Worm (Caenorhabditis elegans) whole organism, L2 larva: ENCODE data around the gene cutl-26.

Source experiments
- C34F6.9 ChIP-seq: fragments of 150-350 bp; optimal IDR thresholded peaks from 2 replicates; lab custom pipeline; 2014; ENCODE audit warnings: missing biosample characterization, missing genetic modification characterization
- F13H6.1 ChIP-seq: sonication (generic microtip); optimal IDR thresholded peaks from 2 replicates; lab custom pipeline; 2016; ENCODE audit warnings: missing genetic modification characterization, missing compliant biosample characterization
- R02D3.7 ChIP-seq: fragments of 150-350 bp; optimal IDR thresholded peaks from 2 replicates; lab custom pipeline; 2014; ENCODE audit warnings: missing biosample characterization, missing genetic modification characterization
- Y55F3AM.14 ChIP-seq: fragments of 200-800 bp; sonication (Bioruptor generic); optimal IDR thresholded peaks from 2 replicates; lab custom pipeline; 2018; ENCODE audit warnings: mild to moderate bottlenecking, missing genetic modification characterization, missing compliant biosample characterization
- alr-1 ChIP-seq: fragments of 150-350 bp; optimal IDR thresholded peaks from 2 replicates; lab custom pipeline; 2014; ENCODE audit warnings: missing biosample characterization, missing genetic modification characterization
- aly-2 ChIP-seq: fragments of 150-350 bp; optimal IDR thresholded peaks from 2 replicates; lab custom pipeline; 2014; ENCODE audit warnings: missing biosample characterization, missing genetic modification characterization
- ama-1 ChIP-seq: fragments of 150-350 bp; optimal IDR thresholded peaks from 2 replicates; lab custom pipeline; 2018; ENCODE audit warnings: inconsistent platforms
- blmp-1 ChIP-seq: sonication (generic microtip); optimal IDR thresholded peaks from 2 replicates; lab custom pipeline; 2017; ENCODE audit warnings: missing genetic modification characterization, mild to moderate bottlenecking, missing compliant biosample characterization, antibody characterized with exemption, moderate library complexity; ENCODE audit not compliant: insufficient read depth
- ceh-82 ChIP-seq: fragments of 150-350 bp; optimal IDR thresholded peaks from 2 replicates; lab custom pipeline; 2014; ENCODE audit warnings: missing biosample characterization, missing genetic modification characterization
- crh-2 ChIP-seq: sonication (generic microtip); optimal IDR thresholded peaks from 2 replicates; lab custom pipeline; 2017; ENCODE audit warnings: missing biosample characterization, missing genetic modification characterization
- elt-1 ChIP-seq: fragments of 150-350 bp; optimal IDR thresholded peaks from 2 replicates; lab custom pipeline; 2014; ENCODE audit warnings: missing biosample characterization, missing genetic modification characterization
- fos-1 ChIP-seq: fragments of 150-350 bp; optimal IDR thresholded peaks from 2 replicates; lab custom pipeline; 2014; ENCODE audit warnings: missing biosample characterization, missing genetic modification characterization
- gmeb-1 ChIP-seq: fragments of 150-350 bp; optimal IDR thresholded peaks from 2 replicates; lab custom pipeline; 2014; ENCODE audit warnings: missing biosample characterization, missing genetic modification characterization
- lin-11 ChIP-seq: fragments of 150-350 bp; sonication (generic microtip); optimal IDR thresholded peaks from 2 replicates; lab custom pipeline; 2014; ENCODE audit warnings: missing biosample characterization, missing genetic modification characterization, inconsistent platforms, mixed read lengths
- lsy-2 ChIP-seq, 2 experiments: fragments of 150-350 bp in 1 of 2; sonication (generic microtip) in 1 of 2; optimal IDR thresholded peaks; 2 replicates each; lab custom pipeline; 2014 to 2017; ENCODE audit warnings: missing biosample characterization in 2 of 2, missing genetic modification characterization in 2 of 2
- mab-5 ChIP-seq: fragments of 150-350 bp; optimal IDR thresholded peaks from 2 replicates; lab custom pipeline; 2014; ENCODE audit warnings: missing biosample characterization, missing genetic modification characterization
- mbf-1 ChIP-seq: sonication (generic microtip); optimal IDR thresholded peaks from 2 replicates; lab custom pipeline; 2017; ENCODE audit warnings: missing biosample characterization, missing genetic modification characterization
- mdl-1 ChIP-seq, 2 experiments: fragments of 150-350 bp in 1 of 2; sonication (generic microtip) in 1 of 2; optimal IDR thresholded peaks; 2 replicates each; lab custom pipeline; 2017; ENCODE audit warnings: missing biosample characterization in 2 of 2, missing genetic modification characterization in 2 of 2
- nhr-10 ChIP-seq: sonication (generic microtip); optimal IDR thresholded peaks from 2 replicates; lab custom pipeline; 2017; ENCODE audit warnings: missing biosample characterization, missing genetic modification characterization
- nhr-11 ChIP-seq: fragments of 150-350 bp; optimal IDR thresholded peaks from 2 replicates; lab custom pipeline; 2014; ENCODE audit warnings: missing biosample characterization, missing genetic modification characterization
- nhr-12 ChIP-seq: fragments of 150-350 bp; optimal IDR thresholded peaks from 2 replicates; lab custom pipeline; 2014; ENCODE audit warnings: missing biosample characterization, missing genetic modification characterization
- nhr-21 ChIP-seq: fragments of 150-350 bp; optimal IDR thresholded peaks from 2 replicates; lab custom pipeline; 2014; ENCODE audit warnings: missing biosample characterization, missing genetic modification characterization
- nhr-237 ChIP-seq: fragments of 150-350 bp; optimal IDR thresholded peaks from 2 replicates; lab custom pipeline; 2014; ENCODE audit warnings: missing biosample characterization, missing genetic modification characterization
- nhr-25 ChIP-seq: fragments of 150-350 bp; sonication (generic microtip); optimal IDR thresholded peaks from 3 replicates; lab custom pipeline; 2014; ENCODE audit warnings: missing biosample characterization, missing genetic modification characterization
- nhr-6 ChIP-seq: fragments of 150-350 bp; optimal IDR thresholded peaks from 2 replicates; lab custom pipeline; 2014; ENCODE audit warnings: missing biosample characterization, missing genetic modification characterization
- peb-1 ChIP-seq: fragments of 150-350 bp; optimal IDR thresholded peaks from 2 replicates; lab custom pipeline; 2014; ENCODE audit warnings: missing biosample characterization, missing genetic modification characterization
- sem-4 ChIP-seq: fragments of 150-350 bp; optimal IDR thresholded peaks from 2 replicates; lab custom pipeline; 2014; ENCODE audit warnings: missing biosample characterization, missing genetic modification reagents, missing genetic modification characterization
- sma-3 ChIP-seq: sonication (generic microtip); optimal IDR thresholded peaks from 2 replicates; lab custom pipeline; 2016; ENCODE audit warnings: missing genetic modification reagents, missing genetic modification characterization, missing compliant biosample characterization
- sma-9 ChIP-seq, 2 experiments: fragments of 150-350 bp in 1 of 2; sonication (generic microtip) in 1 of 2; optimal IDR thresholded peaks; 2 replicates each; lab custom pipeline; 2014 to 2016; ENCODE audit warnings: missing genetic modification characterization in 2 of 2, mild to moderate bottlenecking in 1 of 2, missing biosample characterization in 1 of 2, missing compliant biosample characterization in 1 of 2, missing genetic modification reagents in 1 of 2, moderate library complexity in 1 of 2
- snpc-4 ChIP-seq: fragments of 150-350 bp; optimal IDR thresholded peaks from 2 replicates; lab custom pipeline; 2014; ENCODE audit warnings: missing biosample characterization, missing genetic modification characterization
- unc-62 ChIP-seq: fragments of 150-350 bp; optimal IDR thresholded peaks from 2 replicates; lab custom pipeline; 2014; ENCODE audit warnings: missing biosample characterization, missing genetic modification reagents, missing genetic modification characterization
- ztf-1 ChIP-seq: fragments of 200-800 bp; sonication (Bioruptor generic); conservative IDR thresholded peaks from 2 replicates; pipeline ENCODE4 v1.3.6; 2022; ENCODE audit warnings: missing genetic modification characterization, missing compliant biosample characterization
- ztf-4 ChIP-seq: fragments of 150-350 bp; optimal IDR thresholded peaks from 2 replicates; lab custom pipeline; 2014; ENCODE audit warnings: missing biosample characterization, missing genetic modification characterization

The cutl-26 gene

ce11 chrIV:676280-676679, 31.3 kb downstream of the cutl-26 start, which contains the start of gene K11H12.5:
Gene K11H12.5, plus strand, starts transcription at chrIV:676580.
- TF ChIP-seq crh-2 = no peak
- no peak for TF ChIP-seq nhr-21 (tag; lab: Kevin White, UChicago)
- no peak for TF ChIP-seq sem-4 (tag; lab: Kevin White, UChicago)
- no peak for TF ChIP-seq nhr-10 (tag; lab: Kevin White, UChicago)
- no peak for TF ChIP-seq unc-62
- TF ChIP-seq gmeb-1 (tag; lab: Kevin White, UChicago) = no peak
- no peak for TF ChIP-seq Y55F3AM.14 (GFP tag; lab: Kevin White, UChicago)
- TF ChIP-seq elt-1 (tag; lab: Kevin White, UChicago) = no peak
- TF ChIP-seq ama-1 (lab: Kevin White, UChicago) = no peak
- no peak for TF ChIP-seq lsy-2 (tag; optimal IDR thresholded peaks at IDR 0.05; lab: Kevin White, UChicago)
- TF ChIP-seq blmp-1 = no peak
- TF ChIP-seq nhr-6 = no peak
- no peak for TF ChIP-seq mbf-1 (tag; lab: Kevin White, UChicago)
- no peak for TF ChIP-seq nhr-12 (tag; lab: Kevin White, UChicago)
- TF ChIP-seq ceh-82 = no peak
- TF ChIP-seq, all 48 proteins: peak for 0

ce11 chrIV:675471-676159, 31.9 kb downstream of the cutl-26 start, which contains the start of the genes K11H12.4 and K11H12.10:
Gene K11H12.4, minus strand, starts transcription at chrIV:675883.
Gene K11H12.10, plus strand, starts transcription at chrIV:676075.
- TF ChIP-seq fos-1 (tag; lab: Kevin White, UChicago) (peak; percentile 81), ztf-4 (tag; lab: Kevin White, UChicago) (no peak)

- TF ChIP-seq sma-9 (GFP tag; optimal IDR thresholded peaks at IDR 0.05; lab: Kevin White, UChicago) = peak; percentile 58
- no peak for TF ChIP-seq sma-9 (tag; optimal IDR thresholded peaks at IDR 0.05; lab: Kevin White, UChicago)
- peak; percentile 81 for TF ChIP-seq fos-1 (tag; lab: Kevin White, UChicago)
- TF ChIP-seq lin-11 (tag; lab: Kevin White, UChicago) = no peak
These were observed 34.2 kb downstream of the cutl-26 start, which contains the start of gene K11H12.3 for ce11 chrIV:673313-673712. Gene K11H12.3, minus strand, starts transcription at chrIV:673480.

ce11 chrIV:670455-670854, 37.1 kb downstream of the cutl-26 start, which contains the start of gene K11H12.11:
Gene K11H12.11, minus strand, starts transcription at chrIV:670555.
- TF ChIP-seq C34F6.9 (tag; lab: Kevin White, UChicago) (no peak), fos-1 (tag; lab: Kevin White, UChicago) (peak; percentile 2)

- TF ChIP-seq mdl-1 (tag; optimal IDR thresholded peaks at IDR 0.05; lab: Kevin White, UChicago) = no peak
- TF ChIP-seq nhr-6 = no peak
- no peak for TF ChIP-seq aly-2 (tag; lab: Kevin White, UChicago)
- TF ChIP-seq nhr-237 = no peak
- TF ChIP-seq alr-1 (tag; lab: Kevin White, UChicago) = no peak
- no peak for TF ChIP-seq F13H6.1 (tag; lab: Kevin White, UChicago)
- TF ChIP-seq blmp-1 = no peak
- TF ChIP-seq nhr-10 (tag; lab: Kevin White, UChicago) = no peak
- no peak for TF ChIP-seq elt-1 (tag; lab: Kevin White, UChicago)
These were observed 40.5 kb downstream of the cutl-26 start, which contains the start of gene K11H12.6 for ce11 chrIV:666991-667390. Gene K11H12.6, plus strand, starts transcription at chrIV:667291.

ce11 chrIV:665225-665624, 42.3 kb downstream of the cutl-26 start, which contains the start of gene K11H12.7:
Gene K11H12.7, plus strand, starts transcription at chrIV:665525.
- TF ChIP-seq peb-1 (tag; lab: Kevin White, UChicago) (no peak), nhr-12 (tag; lab: Kevin White, UChicago) (no peak), snpc-4 (no peak), R02D3.7 (tag; lab: Kevin White, UChicago) (no peak), aly-2 (tag; lab: Kevin White, UChicago) (no peak), sma-3 (no peak), mab-5 (tag; lab: Kevin White, UChicago) (no peak), fos-1 (tag; lab: Kevin White, UChicago) (no peak), nhr-6 (no peak), F13H6.1 (tag; lab: Kevin White, UChicago) (no peak), blmp-1 (no peak), ztf-1 (no peak), sem-4 (tag; lab: Kevin White, UChicago) (no peak), nhr-11 (no peak), nhr-25 (no peak)
- TF ChIP-seq, all 48 proteins: peak for 0
